Fruit fly (Drosophila melanogaster): ENCODE measurements around the gene Gr93a.

dm6 chr3R:21807264-21807663, 25.0 kb upstream of the Gr93a start:
- TF ChIP-seq CG8478 (optimal IDR thresholded peaks at IDR 0.05), result no peak
- no peak for TF ChIP-seq pan (optimal IDR thresholded peaks at IDR 0.05)
- no peak for TF ChIP-seq EcR (GFP tag; optimal IDR thresholded peaks at IDR 0.05)
- no peak for TF ChIP-seq psq (optimal IDR thresholded peaks at IDR 0.05)
- TF ChIP-seq usp (GFP tag; optimal IDR thresholded peaks at IDR 0.05), result no peak
- TF ChIP-seq Dll (optimal IDR thresholded peaks at IDR 0.05), result no peak

Data from whole organism.